Worm (Caenorhabditis elegans) whole organism, L4 larva: ENCODE results near the gene K03A11.1.

ENCODE experiments used
- lin-39 ChIP-seq: fragments of 150-350 bp; optimal IDR thresholded peaks from 2 replicates; lab custom pipeline; 2014; ENCODE audit warnings: missing biosample characterization, missing genetic modification reagents, missing genetic modification characterization
- mdl-1 ChIP-seq, 2 experiments: fragments of 150-350 bp in 1 of 2; sonication (generic microtip) in 1 of 2; optimal IDR thresholded peaks; 2 replicates each; lab custom pipeline; 2014 to 2017; ENCODE audit warnings: missing biosample characterization in 2 of 2, missing genetic modification characterization in 2 of 2
- nhr-111 ChIP-seq: fragments of 200-800 bp; sonication (Bioruptor generic); optimal IDR thresholded peaks from 2 replicates; lab custom pipeline; 2018; ENCODE audit warnings: mild to moderate bottlenecking, missing genetic modification characterization, missing compliant biosample characterization
- nhr-237 ChIP-seq: sonication (generic microtip); optimal IDR thresholded peaks from 2 replicates; lab custom pipeline; 2017; ENCODE audit warnings: missing biosample characterization, missing genetic modification characterization
- spr-3 ChIP-seq: fragments of 200-800 bp; sonication (Bioruptor generic); optimal IDR thresholded peaks from 2 replicates; lab custom pipeline; 2018; ENCODE audit warnings: mild to moderate bottlenecking, missing genetic modification characterization, missing compliant biosample characterization

DNA sequence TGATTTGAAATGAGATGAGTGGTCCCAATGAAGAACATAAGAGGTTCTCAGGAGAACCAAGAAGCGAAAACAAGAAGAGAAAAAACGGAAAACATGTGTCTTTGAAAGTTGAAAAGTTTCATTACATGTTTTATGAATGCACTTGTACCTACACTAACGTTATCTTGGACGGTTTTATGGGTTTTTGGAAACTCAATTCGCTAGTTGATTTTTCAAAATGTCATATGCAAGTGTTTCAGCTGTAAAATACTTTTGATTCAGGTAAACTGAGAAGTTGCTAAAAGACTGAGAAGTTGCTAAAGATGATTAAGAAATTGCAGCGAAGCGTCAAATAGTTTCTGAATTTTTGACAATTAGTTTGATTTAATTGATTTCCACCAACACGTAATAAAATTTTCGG is 19.6 kb downstream of the K03A11.1 start, which contains the start of gene cpx-2:
- TF ChIP-seq nhr-111 (GFP tag; lab: Kevin White, UChicago), result no peak
- TF ChIP-seq mdl-1 (tag; optimal IDR thresholded peaks at IDR 0.05; lab: Kevin White, UChicago), result no peak
- TF ChIP-seq nhr-237 (tag; lab: Kevin White, UChicago), result no peak
- TF ChIP-seq spr-3, result no peak
- no peak for TF ChIP-seq lin-39 (tag; lab: Kevin White, UChicago)
